Worm (Caenorhabditis elegans) whole organism, dauer: ENCODE data around the gene lgc-56.

Experiments
- unc-62 ChIP-seq: sonication (generic microtip); optimal IDR thresholded peaks from 2 replicates; lab custom pipeline; 2017; ENCODE audit warnings: missing biosample characterization, missing genetic modification reagents, missing genetic modification characterization

Gene lgc-56

DNA sequence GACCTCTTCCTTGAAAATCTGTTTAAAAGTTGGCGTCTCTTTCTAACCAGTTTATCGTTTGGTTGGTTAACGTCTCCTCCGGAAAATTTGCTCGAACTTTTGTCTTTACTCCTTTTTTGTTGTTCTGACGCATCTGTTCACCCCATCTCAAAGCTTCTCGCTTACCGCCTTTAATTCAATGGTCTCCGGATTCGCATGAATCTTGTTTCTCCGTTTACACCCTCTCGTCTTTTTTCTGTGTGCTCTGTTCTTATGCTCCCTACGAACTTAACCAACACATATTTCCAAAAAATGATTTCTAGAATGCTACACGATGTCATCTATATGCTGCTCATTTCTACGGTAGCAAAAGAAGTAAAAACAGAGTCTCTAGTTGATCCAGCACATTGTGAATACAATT is at the start of gene lgc-56:
Gene lgc-56, plus strand, starts transcription at position 301 of the 400 bp plus-strand sequence.
- no peak for TF ChIP-seq unc-62 (GFP tag; lab: Kevin White, UChicago)

DNA sequence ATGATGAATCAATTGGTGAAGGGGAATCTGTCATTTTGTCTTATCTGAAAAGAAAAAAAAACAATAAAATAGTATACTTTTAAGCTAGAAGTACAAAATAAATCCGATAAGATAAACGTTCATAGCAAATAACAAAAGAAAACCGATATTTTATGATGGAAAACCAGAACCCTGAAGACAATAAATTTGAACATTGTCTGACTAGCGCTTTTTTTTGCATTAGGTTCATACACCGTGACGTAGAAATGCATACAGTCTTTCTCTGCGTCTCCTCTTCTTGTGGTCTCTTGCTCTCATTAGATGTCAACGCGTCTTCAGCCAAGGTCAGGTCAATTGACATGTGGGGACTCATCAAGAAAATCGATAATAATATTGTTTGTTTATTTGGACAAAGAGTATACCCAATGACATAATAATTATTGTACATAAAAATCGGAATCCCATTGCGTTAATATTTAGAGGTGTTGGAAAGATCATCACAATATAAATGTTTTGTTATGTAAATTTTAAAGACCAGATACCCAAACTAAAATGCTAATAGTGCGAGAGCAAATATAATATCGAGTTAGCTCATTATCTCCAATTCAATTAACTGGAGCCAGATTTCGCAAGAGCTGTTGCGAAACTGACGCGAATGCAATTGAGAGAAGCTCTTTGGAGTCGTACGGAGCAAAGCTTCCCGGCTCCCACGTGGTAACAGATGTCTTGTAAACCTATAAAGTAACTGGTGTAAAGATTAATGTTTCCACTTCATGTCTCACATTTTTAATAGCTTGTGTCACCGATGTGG is 48.9 kb upstream of the lgc-56 start, which contains the start of gene dsh-2:
Gene dsh-2, minus strand, starts transcription at position 51 of the 790 bp plus-strand sequence.
- TF ChIP-seq unc-62 (GFP tag; lab: Kevin White, UChicago), result no peak

DNA sequence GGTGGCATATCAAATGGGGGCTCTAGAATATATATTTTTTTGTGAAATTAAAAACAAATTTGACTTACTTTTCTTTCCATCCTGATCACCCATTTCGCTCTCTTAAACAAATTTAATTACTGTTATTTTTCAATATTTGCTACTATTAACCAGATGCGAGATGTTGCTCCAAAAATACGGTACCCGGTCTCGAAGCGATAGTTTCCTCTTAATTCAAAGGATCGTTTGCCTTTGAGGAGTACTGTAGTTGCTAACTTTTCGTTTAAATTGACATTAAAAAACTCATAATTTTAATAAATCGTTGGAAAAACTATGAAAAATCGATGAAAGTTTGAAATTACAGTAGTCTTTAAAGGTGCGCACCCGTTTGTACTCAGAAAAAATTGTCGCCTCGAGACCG is 46.8 kb upstream of the lgc-56 start, which contains the start of gene C04G6.4:
Gene C04G6.4, minus strand, starts transcription at position 101 of the 400 bp plus-strand sequence.
- no peak for TF ChIP-seq unc-62 (GFP tag; lab: Kevin White, UChicago)

DNA sequence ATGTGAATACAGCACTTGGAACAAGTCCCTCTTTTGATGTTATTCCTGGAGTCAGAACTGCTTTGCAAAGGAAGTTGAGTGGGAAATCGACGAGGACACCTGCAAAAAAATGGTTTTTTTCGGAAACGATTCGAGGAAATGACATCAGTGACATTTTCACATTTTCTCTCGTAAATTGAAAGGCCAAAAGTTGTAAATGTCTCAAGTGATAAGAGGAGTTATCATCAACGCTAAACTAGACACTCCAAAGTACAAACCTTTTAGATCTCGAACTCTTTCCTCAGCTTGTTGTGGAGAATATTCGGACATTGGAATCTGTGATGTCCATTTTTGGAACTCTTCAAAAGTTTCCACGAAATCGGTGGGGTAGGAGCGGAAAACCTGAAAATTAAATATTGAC is 46.0 kb upstream of the lgc-56 start:
- no peak for TF ChIP-seq unc-62 (GFP tag; lab: Kevin White, UChicago)

DNA sequence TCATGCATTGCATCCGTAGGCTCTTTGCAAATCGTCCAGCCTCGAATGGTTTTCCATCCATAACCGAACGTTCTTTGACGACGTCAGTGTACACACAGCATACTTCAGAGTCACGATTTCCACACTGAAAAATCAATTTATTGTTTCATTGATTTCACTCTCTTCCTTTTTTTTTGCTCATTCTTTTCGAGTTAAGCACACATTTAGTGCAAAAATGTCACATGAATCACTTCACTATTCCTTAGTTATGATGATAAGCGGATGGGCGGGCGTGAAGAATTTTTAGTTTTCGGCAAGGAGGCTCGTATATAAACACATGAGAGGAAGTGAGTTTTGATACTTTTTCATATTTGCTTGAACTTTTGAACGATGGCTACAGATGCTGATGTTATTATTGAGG is 44.7 kb upstream of the lgc-56 start, which contains the start of gene txt-9:
Gene txt-9, plus strand, starts transcription at position 336 of the 400 bp plus-strand sequence.
- no peak for TF ChIP-seq unc-62 (GFP tag; lab: Kevin White, UChicago)

DNA sequence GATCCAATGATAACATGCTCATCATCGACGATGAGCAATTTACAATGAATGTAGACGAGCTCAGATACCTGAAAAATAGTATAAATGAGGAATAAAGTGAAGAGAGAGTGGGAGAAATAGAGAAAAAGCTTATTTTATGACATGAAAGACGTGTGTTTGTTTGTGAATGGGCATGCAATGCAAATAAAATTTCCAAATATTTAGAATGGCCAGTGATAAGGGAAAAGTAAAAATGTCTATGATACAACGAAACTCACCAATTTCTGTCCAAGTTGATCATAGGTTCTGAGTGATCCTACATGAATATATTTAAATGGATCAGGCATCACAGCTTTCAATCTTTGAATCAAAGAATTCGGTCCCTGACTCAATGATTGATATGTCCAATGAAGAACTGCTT is 44.0 kb upstream of the lgc-56 start:
- TF ChIP-seq unc-62 (GFP tag; lab: Kevin White, UChicago), result no peak

DNA sequence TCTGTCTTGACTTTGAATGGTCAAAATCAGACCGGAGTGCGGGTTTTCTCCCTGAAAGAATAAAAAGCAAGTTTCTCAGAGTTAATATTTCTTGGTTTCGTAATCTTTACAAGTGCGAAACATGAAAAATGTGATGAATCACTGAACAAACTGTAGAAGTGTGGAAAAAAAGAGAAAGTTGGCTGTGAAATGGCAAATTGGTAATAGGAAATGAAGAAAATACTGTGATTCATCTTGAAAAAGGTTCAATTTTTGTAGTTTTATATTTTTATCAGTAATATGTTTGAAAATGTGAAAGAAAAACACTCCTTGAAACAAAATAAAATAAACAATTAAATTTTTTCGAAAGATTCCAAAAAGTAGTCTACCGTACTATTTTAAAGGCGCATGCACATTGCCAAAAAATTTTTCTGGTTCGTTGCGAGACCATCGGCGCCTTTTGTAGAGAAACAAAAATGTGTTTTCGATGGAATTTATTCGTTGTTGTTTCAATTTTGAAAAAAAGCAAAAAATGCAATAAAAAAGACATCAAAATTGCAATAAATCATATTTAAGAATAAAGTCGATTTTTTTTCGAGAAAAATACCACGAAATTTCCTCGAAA is 38.4 kb upstream of the lgc-56 start, which contains the start of gene pld-1:
Gene pld-1, minus strand, starts transcription at position 51 of the 604 bp plus-strand sequence.
- no peak for TF ChIP-seq unc-62 (GFP tag; lab: Kevin White, UChicago)

DNA sequence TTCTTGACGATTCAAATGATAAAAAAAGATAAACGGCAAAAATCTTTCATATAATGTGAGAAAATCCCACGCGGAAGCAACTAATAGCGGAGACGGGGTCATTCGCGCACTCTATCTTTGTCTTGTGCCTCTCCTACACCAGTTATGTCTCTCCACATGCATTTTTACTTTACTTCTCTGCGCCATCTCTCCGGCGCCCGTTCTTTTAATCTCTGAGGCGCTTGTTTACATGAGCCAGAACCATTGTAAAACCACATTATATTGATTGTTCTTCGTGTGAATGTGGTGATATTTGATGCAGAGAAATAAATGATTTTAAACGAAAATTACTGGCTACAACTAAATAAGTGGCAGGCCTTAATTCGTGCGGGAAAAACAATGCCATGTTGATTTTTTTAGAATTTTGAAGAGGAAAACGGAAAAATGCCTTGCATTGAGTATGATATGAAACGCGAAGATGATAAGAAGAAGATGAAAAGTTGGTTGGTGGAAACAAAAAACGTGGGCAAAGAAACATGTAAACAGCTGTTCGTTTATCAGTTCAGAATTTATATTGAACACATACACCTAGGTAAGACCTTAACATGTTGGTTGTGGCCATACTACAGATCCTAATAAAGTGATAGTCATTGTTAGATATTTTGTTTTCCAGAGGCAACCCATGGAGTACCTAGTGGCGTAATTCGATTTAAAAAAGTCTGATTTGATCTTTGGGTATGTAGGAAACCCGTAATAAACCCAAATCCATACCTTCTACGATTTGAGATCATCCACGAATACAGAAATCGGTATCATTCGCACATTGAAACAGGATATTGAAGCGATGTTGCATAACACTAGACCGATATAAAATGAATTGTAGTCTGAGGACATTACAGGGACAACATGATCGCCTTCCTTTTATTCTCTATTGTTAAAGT is 37.6 kb upstream of the lgc-56 start, which contains the start of gene C04G6.2:
Gene C04G6.2, plus strand, starts transcription at position 870 of the 920 bp plus-strand sequence.
- no peak for TF ChIP-seq unc-62 (GFP tag; lab: Kevin White, UChicago)

DNA sequence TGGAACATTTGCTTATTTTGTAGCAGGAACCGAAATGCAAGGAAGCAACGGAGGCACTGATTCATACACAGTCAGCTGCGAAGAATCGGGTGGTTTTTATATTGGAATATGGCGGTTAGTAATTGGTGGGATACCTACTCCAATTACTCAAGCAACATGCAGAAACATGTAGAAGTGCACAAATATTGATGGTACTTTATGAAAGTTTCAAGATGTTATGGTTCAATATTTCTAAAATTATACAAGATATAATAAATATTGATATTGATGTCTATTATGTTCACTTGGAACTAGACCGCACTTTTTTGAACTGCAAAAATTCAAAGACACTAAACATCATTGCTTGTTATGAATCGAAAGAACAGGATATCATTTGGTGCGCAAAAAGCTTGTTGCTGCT is 36.2 kb upstream of the lgc-56 start, which contains the start of gene C04G6.13:
Gene C04G6.13, plus strand, starts transcription at position 301 of the 400 bp plus-strand sequence.
- no peak for TF ChIP-seq unc-62 (GFP tag; lab: Kevin White, UChicago)

DNA sequence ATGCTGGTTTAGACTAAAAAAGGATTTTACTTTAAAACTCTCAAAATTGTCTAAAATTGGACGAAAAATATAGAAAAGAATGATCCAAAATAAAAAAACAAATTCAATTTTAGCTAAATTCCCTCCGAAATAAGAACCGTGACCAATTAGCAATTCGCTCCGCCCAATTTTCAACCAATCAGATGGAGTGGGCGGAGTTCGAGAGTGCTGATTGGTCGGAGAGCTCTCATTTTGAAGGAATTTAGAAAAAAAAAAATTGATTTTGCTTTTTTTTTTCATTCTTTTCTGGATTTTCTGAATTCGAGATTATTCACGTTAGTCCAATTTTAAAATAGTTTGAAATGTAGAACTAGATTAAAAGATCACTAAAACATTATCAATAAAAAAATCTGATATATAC is 31.1 kb upstream of the lgc-56 start:
- TF ChIP-seq unc-62 (GFP tag; lab: Kevin White, UChicago), result no peak

DNA sequence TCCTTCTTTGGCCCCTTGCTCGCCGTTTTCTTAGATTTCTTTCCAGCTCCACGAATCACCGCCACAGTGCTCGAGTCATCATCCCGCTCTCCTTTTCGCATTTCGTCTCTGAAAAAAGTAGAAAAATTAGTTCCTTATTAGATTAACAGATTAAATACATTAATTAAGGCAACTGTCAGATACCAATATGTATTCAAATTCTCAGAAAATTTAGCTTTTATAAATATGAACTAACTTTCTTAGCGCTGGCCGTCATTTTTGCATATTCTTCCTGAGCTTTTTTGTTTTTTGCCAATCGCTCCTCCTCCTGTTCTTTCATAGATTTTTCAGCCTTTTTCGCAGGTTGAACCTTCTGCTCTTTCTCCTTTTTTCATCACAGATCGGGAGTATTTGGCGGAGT is 30.5 kb upstream of the lgc-56 start, which contains the start of gene C04G6.6:
Gene C04G6.6, minus strand, starts transcription at position 101 of the 400 bp plus-strand sequence.
- TF ChIP-seq unc-62 (GFP tag; lab: Kevin White, UChicago), result no peak

DNA sequence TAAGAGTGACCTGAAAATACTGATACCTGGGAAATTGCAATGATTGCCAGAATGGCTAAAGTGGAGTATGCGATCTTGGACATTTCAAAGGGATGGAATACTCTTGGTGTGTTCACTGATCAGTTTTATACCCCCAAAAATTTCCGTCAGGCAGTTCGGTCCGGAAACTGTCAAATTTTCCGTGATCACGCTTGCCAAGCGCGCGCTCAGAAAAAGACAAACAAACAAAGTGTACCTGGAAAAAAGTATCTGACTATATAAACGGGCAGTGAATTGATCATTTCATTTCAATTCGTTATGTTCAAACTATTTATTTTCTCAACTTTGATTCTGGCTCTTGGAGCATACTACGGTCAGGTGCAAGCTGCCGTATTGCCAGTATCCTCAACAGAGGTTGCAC is 28.5 kb upstream of the lgc-56 start, which contains the start of the genes idpb-3 and idpb-1:
Gene idpb-3, minus strand, starts transcription at position 101 of the 400 bp plus-strand sequence.
Gene idpb-1, plus strand, starts transcription at position 284 of the 400 bp plus-strand sequence.
- no peak for TF ChIP-seq unc-62 (GFP tag; lab: Kevin White, UChicago)

DNA sequence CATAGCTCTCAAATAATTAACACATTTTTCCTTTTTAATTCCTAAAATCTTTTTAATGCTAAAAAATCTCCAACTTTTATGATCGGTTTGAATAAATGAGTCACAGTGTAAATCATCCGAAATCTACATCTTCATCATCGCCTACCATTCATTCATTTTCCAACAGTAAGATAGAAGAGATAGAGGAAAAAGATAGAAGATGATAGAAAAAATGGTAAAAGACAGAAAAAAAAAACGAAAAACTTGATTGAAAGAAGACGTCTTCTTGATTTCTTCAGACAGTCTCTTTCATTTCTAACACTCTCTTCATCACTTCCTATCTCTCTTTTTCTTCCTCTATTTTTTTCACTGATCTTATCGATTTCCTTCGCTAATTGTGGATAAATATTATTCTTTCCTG is 27.0 kb upstream of the lgc-56 start:
- no peak for TF ChIP-seq unc-62 (GFP tag; lab: Kevin White, UChicago)

DNA sequence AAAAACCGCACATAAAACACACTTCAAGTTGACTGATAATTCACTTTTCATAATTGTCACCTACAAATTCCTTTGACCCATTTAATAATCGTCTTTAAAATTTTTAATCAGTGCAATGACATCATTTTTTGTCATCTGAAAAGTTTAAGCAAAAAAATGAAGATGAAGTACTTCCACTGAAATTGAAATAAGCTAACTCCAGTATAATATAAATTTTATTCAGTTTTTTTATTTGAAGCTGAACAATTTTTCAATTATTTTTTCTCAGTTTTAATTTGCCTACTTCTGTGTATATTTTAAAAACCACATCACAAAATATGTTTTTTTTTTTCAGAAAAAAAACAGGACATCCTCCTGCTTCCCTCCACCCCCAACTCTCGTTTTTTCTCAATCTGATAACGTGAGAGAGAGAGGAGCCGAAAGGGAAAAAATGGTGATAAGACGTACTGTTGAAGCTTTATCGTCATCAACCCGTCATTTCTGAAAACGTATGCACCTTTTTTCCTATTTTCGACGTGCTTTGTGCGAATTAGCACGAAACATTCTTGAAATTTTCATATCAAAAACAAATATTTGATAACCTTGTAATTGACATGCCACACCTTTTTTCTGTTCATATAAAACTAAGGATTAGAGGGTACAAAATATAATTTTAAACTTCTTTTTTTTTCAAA is 26.3 kb upstream of the lgc-56 start, which contains the start of the genes C04G6.11 and mpk-2:
Gene C04G6.11, minus strand, starts transcription at position 51 of the 674 bp plus-strand sequence.
Gene mpk-2, plus strand, starts transcription at position 335 of the 674 bp plus-strand sequence.
- no peak for TF ChIP-seq unc-62 (GFP tag; lab: Kevin White, UChicago)
